Worm (Caenorhabditis elegans): ENCODE measurements around the gene C29H12.6.

ce11 chrII:6067066-6067465 is 51.0 kb downstream of the C29H12.6 start, which contains the start of gene H12I13.1:
- TF ChIP-seq athp-1 (tag; optimal IDR thresholded peaks at IDR 0.05): no peak
- TF ChIP-seq lin-35 (GFP tag; optimal IDR thresholded peaks at IDR 0.05): no peak
- no peak for TF ChIP-seq unc-62 (GFP tag; optimal IDR thresholded peaks at IDR 0.05)
- no peak for TF ChIP-seq madf-10 (tag; optimal IDR thresholded peaks at IDR 0.05)
- no peak for TF ChIP-seq snpc-4 (GFP tag; optimal IDR thresholded peaks at IDR 0.05)
- TF ChIP-seq snpc-4 (tag; optimal IDR thresholded peaks at IDR 0.05): no peak
